Worm (Caenorhabditis elegans): ENCODE measurements around the gene F25B5.5.

DNA sequence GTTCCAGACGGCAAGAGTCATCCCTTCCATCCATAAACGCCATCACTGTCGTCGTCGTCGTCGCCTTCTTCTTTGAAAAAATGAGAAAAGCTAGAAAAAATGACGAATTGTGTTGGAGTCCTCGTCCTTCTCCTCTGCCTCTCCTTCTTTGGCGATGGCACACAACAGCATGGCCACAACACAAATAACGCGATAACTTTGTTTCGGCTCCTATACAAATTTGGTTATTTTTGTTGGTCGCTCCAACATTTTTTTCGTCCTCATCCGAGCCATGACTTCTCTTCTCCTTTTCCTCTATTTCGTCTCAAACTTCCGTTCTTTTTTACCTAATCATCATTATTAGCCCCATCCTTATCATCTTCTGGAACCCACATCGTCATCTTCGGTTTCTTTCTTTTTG is 46.1 kb upstream of the F25B5.5 start:
- TF ChIP-seq ztf-11 (tag; optimal IDR thresholded peaks at IDR 0.05) (no peak), nhr-28 (tag; optimal IDR thresholded peaks at IDR 0.05) (no peak)

Measured in whole organism, mixed stage, embryonic.